Worm (Caenorhabditis elegans): ENCODE data around the gene srw-6.

The srw-6 gene

DNA sequence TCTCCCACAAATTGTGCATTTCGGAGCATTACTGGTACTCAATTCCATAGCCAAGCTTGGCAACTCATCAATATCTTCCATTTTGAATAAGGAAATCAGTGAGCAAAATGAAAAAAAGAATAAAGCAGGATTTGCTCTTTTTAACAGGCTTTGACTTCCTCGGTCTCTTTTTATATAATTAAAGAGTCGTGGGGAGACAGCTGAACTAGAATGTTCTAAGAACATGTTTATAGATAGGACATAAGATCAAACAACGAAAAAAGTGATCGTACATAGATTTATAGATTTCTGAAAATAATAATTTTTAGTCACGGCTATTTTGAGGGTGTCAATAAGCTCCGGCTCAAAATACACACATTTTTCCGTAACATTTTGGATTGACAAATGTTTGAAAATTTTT, 51.7 kb downstream of the srw-6 start, which contains the start of gene nhr-189:
nhr-189 (minus strand) TSS at position 121 of the 400 bp plus-strand sequence.
- TF ChIP-seq ztf-11 (tag; optimal IDR thresholded peaks at IDR 0.05) (no peak), sem-2 (GFP tag; optimal IDR thresholded peaks at IDR 0.05) (no peak), ceh-83 (GFP tag; optimal IDR thresholded peaks at IDR 0.05) (no peak), snpc-4 (tag; optimal IDR thresholded peaks at IDR 0.05) (no peak), ces-1 (GFP tag; optimal IDR thresholded peaks at IDR 0.05) (no peak), ceh-39 (tag; optimal IDR thresholded peaks at IDR 0.05) (no peak), tbx-8 (GFP tag; optimal IDR thresholded peaks at IDR 0.05) (no peak), elt-1 (tag; optimal IDR thresholded peaks at IDR 0.05; ENCODE audit: borderline replicate concordance, insufficient read depth) (no peak), unc-39 (tag; optimal IDR thresholded peaks at IDR 0.05) (no peak), nhr-12 (tag; optimal IDR thresholded peaks at IDR 0.05) (no peak)
